Worm (Caenorhabditis elegans): ENCODE results near the gene F08H9.4.

DNA sequence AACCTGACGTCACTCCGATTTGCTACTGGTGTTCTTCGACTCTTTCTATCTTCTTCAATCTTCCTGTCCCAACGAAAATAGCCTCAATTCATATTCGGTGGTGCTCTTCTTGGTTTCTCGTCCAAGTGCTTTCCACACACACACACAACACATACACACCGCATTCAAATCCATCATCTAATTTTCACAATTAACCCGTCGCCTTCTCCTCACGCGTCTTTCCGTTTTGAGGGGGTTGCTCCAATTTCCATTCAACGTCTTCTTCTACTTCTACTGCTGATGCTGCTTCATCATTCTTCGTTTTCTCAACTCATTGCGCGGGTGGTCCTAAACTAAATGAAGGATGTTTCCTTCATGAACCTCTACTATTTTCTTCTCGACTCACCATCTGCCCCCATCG is 26.9 kb upstream of the F08H9.4 start:
- TF ChIP-seq pha-4 (tag; optimal IDR thresholded peaks at IDR 0.05) = no peak
- no peak for TF ChIP-seq mdl-1 (tag; optimal IDR thresholded peaks at IDR 0.05)

Data from whole organism, L3 larva.